Fruit fly (Drosophila melanogaster): ENCODE measurements around the gene BBS8.

The BBS8 gene

DNA sequence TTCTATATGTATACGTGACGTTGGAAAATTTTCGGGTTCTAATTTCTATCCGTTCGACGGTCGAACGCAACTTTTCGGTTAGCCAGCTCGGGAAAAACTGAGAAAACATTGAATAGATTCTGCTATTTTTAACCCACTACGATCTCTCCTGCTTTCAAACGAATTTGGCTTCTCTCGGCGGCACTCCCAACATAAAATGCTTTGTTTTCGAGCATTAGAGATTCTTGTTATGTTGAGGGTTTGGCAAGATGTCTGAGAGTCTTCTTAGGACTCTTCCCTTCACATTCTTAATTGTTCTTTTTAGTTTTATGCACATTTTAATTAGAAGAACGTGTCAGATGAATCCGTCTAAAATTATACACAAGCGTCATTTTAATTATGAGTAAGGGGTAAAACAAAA, 20.6 kb upstream of the BBS8 start, which contains the start of gene CG4213 (continued):
- TF ChIP-seq CG34224 (GFP tag; IDR thresholded peaks at IDR 0.05; ENCODE audit: partially characterized antibody) = no peak
- TF ChIP-seq CG15514 (GFP tag; optimal IDR thresholded peaks at IDR 0.05) = no peak
- TF ChIP-seq dimm (GFP tag; IDR thresholded peaks at IDR 0.05) = no peak

DNA sequence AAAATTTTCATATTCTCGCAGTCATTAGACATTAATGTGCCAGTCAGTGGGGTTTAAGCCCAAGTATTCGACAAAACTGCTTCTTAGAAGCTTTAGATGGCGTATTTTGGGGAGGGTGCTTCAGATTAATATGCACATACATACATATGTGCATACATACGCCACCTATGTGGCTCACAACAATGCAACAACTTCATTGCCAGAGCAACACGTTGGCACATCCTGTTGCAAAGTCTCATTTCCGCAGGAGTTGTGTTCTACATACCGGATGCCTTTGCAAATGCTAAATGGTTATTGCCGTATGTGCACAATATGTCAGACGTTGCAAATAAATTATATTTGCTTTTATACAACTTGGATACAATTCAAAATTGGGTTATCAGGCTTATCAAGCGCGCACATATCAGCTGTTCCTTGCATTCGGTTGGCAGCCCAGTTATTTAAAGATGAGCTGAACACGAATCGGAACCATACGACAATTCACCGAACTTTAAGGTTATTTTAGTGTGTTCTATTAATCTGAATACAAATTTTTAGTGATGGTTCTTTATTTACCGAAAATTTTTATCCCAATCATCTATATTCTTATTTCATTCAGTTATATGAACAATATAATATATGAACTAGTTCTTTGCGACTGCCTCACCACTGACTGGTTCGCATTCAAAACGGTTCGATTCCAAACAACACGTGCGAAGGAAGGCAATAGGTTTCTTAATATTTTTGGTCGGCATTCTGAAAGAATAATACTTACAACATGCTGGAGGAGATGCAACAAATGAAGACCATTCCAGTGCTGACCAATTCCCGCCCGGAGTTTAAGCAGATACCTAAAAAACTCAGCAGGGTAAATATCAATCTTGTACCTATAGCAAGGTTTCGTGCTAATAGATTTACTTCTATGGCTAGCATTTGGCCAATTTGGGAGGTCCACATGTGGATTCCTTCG, 18.8 kb upstream of the BBS8 start, which contains the start of gene Polr1B:
Gene Polr1B, plus strand, starts transcription at position 659 of the 949 bp plus-strand sequence.
- no peak for TF ChIP-seq CG6254 (GFP tag; optimal IDR thresholded peaks at IDR 0.05)
- no peak for TF ChIP-seq slp2 (GFP tag; optimal IDR thresholded peaks at IDR 0.05)
- peak; percentile 42 for TF ChIP-seq Ets97D (GFP tag; optimal IDR thresholded peaks at IDR 0.05)
- TF ChIP-seq ttk (GFP tag; IDR thresholded peaks at IDR 0.05) = no peak
- no peak for TF ChIP-seq fru (optimal IDR thresholded peaks at IDR 0.05)
- TF ChIP-seq Elba2 (GFP tag; optimal IDR thresholded peaks at IDR 0.05) = peak; percentile 38
- TF ChIP-seq dan (GFP tag; IDR thresholded peaks at IDR 0.05) = no peak
- TF ChIP-seq phol (tag; optimal IDR thresholded peaks at IDR 0.05) = peak; percentile 50
- no peak for TF ChIP-seq fu2 (GFP tag; optimal IDR thresholded peaks at IDR 0.05)
- peak; percentile 69 for TF ChIP-seq BEAF-32 (GFP tag; optimal IDR thresholded peaks at IDR 0.05)
- no peak for TF ChIP-seq CG15073 (GFP tag; optimal IDR thresholded peaks at IDR 0.05)
- no peak for TF ChIP-seq NFAT (GFP tag; IDR thresholded peaks at IDR 0.05)
- TF ChIP-seq Oli (tag; optimal IDR thresholded peaks at IDR 0.05) = no peak
- no peak for TF ChIP-seq so (GFP tag; IDR thresholded peaks at IDR 0.05)
- TF ChIP-seq Dip2 (GFP tag; IDR thresholded peaks at IDR 0.05) = no peak
- peak; percentile 86 for TF ChIP-seq dm (GFP tag; optimal IDR thresholded peaks at IDR 0.05)
- TF ChIP-seq gce (GFP tag; IDR thresholded peaks at IDR 0.05) = no peak
- peak; percentile 64 for TF ChIP-seq amos (GFP tag; IDR thresholded peaks at IDR 0.05; ENCODE audit: partially characterized antibody)
- TF ChIP-seq CG10959 (GFP tag; IDR thresholded peaks at IDR 0.05) = no peak
- peak; percentile 91 for TF ChIP-seq cwo (GFP tag; optimal IDR thresholded peaks at IDR 0.05)
- no peak for TF ChIP-seq fd96Cb (tag; optimal IDR thresholded peaks at IDR 0.05)
- TF ChIP-seq CG7928 (GFP tag; optimal IDR thresholded peaks at IDR 0.05) = no peak
- TF ChIP-seq bigmax (GFP tag; optimal IDR thresholded peaks at IDR 0.05) = no peak
- TF ChIP-seq trem (tag; optimal IDR thresholded peaks at IDR 0.05) = peak; percentile 100
- no peak for TF ChIP-seq chif (GFP tag; optimal IDR thresholded peaks at IDR 0.05)
- no peak for TF ChIP-seq CG33557 (GFP tag; optimal IDR thresholded peaks at IDR 0.05)
- no peak for TF ChIP-seq CG15011 (GFP tag; optimal IDR thresholded peaks at IDR 0.05)
- TF ChIP-seq Atf6 (GFP tag; IDR thresholded peaks at IDR 0.05) = no peak
- peak; percentile 42 for TF ChIP-seq CG12659 (GFP tag; optimal IDR thresholded peaks at IDR 0.05)
- TF ChIP-seq Xbp1 (GFP tag; optimal IDR thresholded peaks at IDR 0.05) = no peak
- TF ChIP-seq CG13894 (tag; optimal IDR thresholded peaks at IDR 0.05) = no peak
- TF ChIP-seq mam (GFP tag; optimal IDR thresholded peaks at IDR 0.05) = no peak
- peak in 1 of 3 experiments; percentile 48 for TF ChIP-seq Stat92E (GFP tag; optimal IDR thresholded peaks at IDR 0.05)
- TF ChIP-seq ac (GFP tag; optimal IDR thresholded peaks at IDR 0.05) = no peak
- no peak for TF ChIP-seq pum (GFP tag; optimal IDR thresholded peaks at IDR 0.05)
- TF ChIP-seq CG15514 (GFP tag; optimal IDR thresholded peaks at IDR 0.05) = peak; percentile 100
- no peak for TF ChIP-seq otp (GFP tag; IDR thresholded peaks at IDR 0.05)
- TF ChIP-seq CG15601 (tag; optimal IDR thresholded peaks at IDR 0.05) = peak; percentile 41
- peak; percentile 77 for TF ChIP-seq HmgZ (tag; optimal IDR thresholded peaks at IDR 0.05)
- TF ChIP-seq CG32772 (GFP tag; IDR thresholded peaks at IDR 0.05) = no peak
- TF ChIP-seq CG2129 (GFP tag; IDR thresholded peaks at IDR 0.05; ENCODE audit: partially characterized antibody) = no peak
- no peak for TF ChIP-seq CG7745 (tag; optimal IDR thresholded peaks at IDR 0.05)
- TF ChIP-seq abd-A (tag; optimal IDR thresholded peaks at IDR 0.05) = no peak
- 0 out of 3 replicates have a peak, but pooled peaks have one; percentile 33 for TF ChIP-seq CG16813 (GFP tag; IDR thresholded peaks at IDR 0.05; ENCODE audit: partially characterized antibody)
